Worm (Caenorhabditis elegans) whole organism, young adult: Measurements from ENCODE around the gene nuo-1.
A peak's percentile ranks its signal among the peaks of the same experiment; 100 is the strongest.

Experiments used
- B0261.1 ChIP-seq: sonication (generic microtip); optimal IDR thresholded peaks from 2 replicates; lab custom pipeline; 2016; ENCODE audit warnings: mild to moderate bottlenecking, missing genetic modification characterization, moderate library complexity, missing compliant biosample characterization
- C06A6.2 ChIP-seq: fragments of 200-800 bp; sonication (Bioruptor generic); conservative IDR thresholded peaks from 2 replicates; pipeline ENCODE4 v1.3.6; 2022; ENCODE audit warnings: missing genetic modification characterization, missing compliant biosample characterization
- C17E4.6 ChIP-seq: fragments of 200-800 bp; sonication (Bioruptor generic); IDR thresholded peaks from 2 replicates; pipeline ENCODE4 v1.3.6; 2022; ENCODE audit warnings: missing genetic modification reagents, missing genetic modification characterization, missing compliant biosample characterization
- F22D6.2 ChIP-seq: sonication (generic microtip); optimal IDR thresholded peaks from 2 replicates; lab custom pipeline; 2016; ENCODE audit warnings: mild to moderate bottlenecking, missing genetic modification characterization, missing compliant biosample characterization
- F52B5.7 ChIP-seq: sonication (generic microtip); optimal IDR thresholded peaks from 2 replicates; lab custom pipeline; 2016; ENCODE audit warnings: mild to moderate bottlenecking, missing genetic modification characterization, missing compliant biosample characterization
- F55B11.4 ChIP-seq: sonication (generic microtip); optimal IDR thresholded peaks from 2 replicates; lab custom pipeline; 2016; ENCODE audit warnings: missing compliant biosample characterization, missing genetic modification characterization, borderline replicate concordance; ENCODE audit not compliant: insufficient read depth
- K11D2.4 ChIP-seq: fragments of 200-800 bp; sonication (Bioruptor generic); IDR thresholded peaks from 2 replicates; pipeline ENCODE4 v1.3.6; 2022; ENCODE audit warnings: missing genetic modification reagents, missing genetic modification characterization, missing compliant biosample characterization
- Y53G8AR.9 ChIP-seq: fragments of 200-800 bp; sonication (Bioruptor generic); conservative IDR thresholded peaks from 2 replicates; pipeline ENCODE4 v1.3.6; 2022; ENCODE audit warnings: missing genetic modification reagents, missing genetic modification characterization, missing compliant biosample characterization
- Y67H2A.10 ChIP-seq: fragments of 200-800 bp; sonication (Bioruptor generic); conservative IDR thresholded peaks from 2 replicates; pipeline ENCODE4 v1.3.6; 2022; ENCODE audit warnings: missing genetic modification reagents, missing genetic modification characterization, missing compliant biosample characterization
- ZK185.1 ChIP-seq: sonication (generic microtip); optimal IDR thresholded peaks from 2 replicates; lab custom pipeline; 2016; ENCODE audit warnings: mild to moderate bottlenecking, missing genetic modification characterization, missing compliant biosample characterization; ENCODE audit not compliant: poor library complexity, severe bottlenecking
- aptf-3 ChIP-seq: fragments of 200-800 bp; sonication (Bioruptor generic); IDR thresholded peaks from 2 replicates; pipeline ENCODE4 v1.3.6; 2022; ENCODE audit warnings: missing genetic modification characterization, missing compliant biosample characterization
- atf-7 ChIP-seq: sonication (generic microtip); optimal IDR thresholded peaks from 2 replicates; lab custom pipeline; 2017; ENCODE audit warnings: mild to moderate bottlenecking, missing genetic modification characterization, missing compliant biosample characterization
- attf-6 ChIP-seq: fragments of 200-800 bp; sonication (Bioruptor generic); IDR thresholded peaks from 2 replicates; pipeline ENCODE4 v1.3.6; 2022; ENCODE audit warnings: missing genetic modification reagents, missing genetic modification characterization, missing compliant biosample characterization
- bed-2 ChIP-seq: fragments of 200-800 bp; sonication (Bioruptor generic); IDR thresholded peaks from 2 replicates; pipeline ENCODE4 v1.3.6; 2022; ENCODE audit warnings: missing genetic modification reagents, missing genetic modification characterization, missing compliant biosample characterization
- ccch-3 ChIP-seq: fragments of 200-800 bp; sonication (Bioruptor generic); optimal IDR thresholded peaks from 2 replicates; lab custom pipeline; 2018; ENCODE audit warnings: mild to moderate bottlenecking, missing genetic modification characterization, missing compliant biosample characterization
- ceh-91 ChIP-seq: fragments of 200-800 bp; sonication (Bioruptor generic); IDR thresholded peaks from 2 replicates; pipeline ENCODE4 v1.3.6; 2022; ENCODE audit warnings: missing genetic modification reagents, missing genetic modification characterization, missing compliant biosample characterization
- dox-1 ChIP-seq: fragments of 200-800 bp; sonication (Bioruptor generic); IDR thresholded peaks from 2 replicates; pipeline ENCODE4 v1.3.6; 2022; ENCODE audit warnings: missing genetic modification reagents, missing genetic modification characterization, missing compliant biosample characterization
- ets-4 ChIP-seq: fragments of 200-800 bp; sonication (Bioruptor generic); optimal IDR thresholded peaks from 2 replicates; lab custom pipeline; 2018; ENCODE audit warnings: mild to moderate bottlenecking, missing genetic modification characterization, missing compliant biosample characterization
- lag-1 ChIP-seq: fragments of 200-800 bp; sonication (Bioruptor generic); IDR thresholded peaks from 2 replicates; pipeline ENCODE4 v1.3.6; 2022; ENCODE audit warnings: missing genetic modification reagents, missing genetic modification characterization, missing compliant biosample characterization
- lir-1 ChIP-seq: fragments of 200-800 bp; sonication (Bioruptor generic); conservative IDR thresholded peaks from 2 replicates; pipeline ENCODE4 v1.3.6; 2022; ENCODE audit warnings: missing genetic modification reagents, missing genetic modification characterization, missing compliant biosample characterization
- madf-10 ChIP-seq: sonication (generic microtip); optimal IDR thresholded peaks from 2 replicates; lab custom pipeline; 2016; ENCODE audit warnings: mild to moderate bottlenecking, missing genetic modification characterization, missing compliant biosample characterization
- madf-6 ChIP-seq: fragments of 200-800 bp; sonication (Bioruptor generic); IDR thresholded peaks from 2 replicates; pipeline ENCODE4 v1.3.6; 2022; ENCODE audit warnings: missing genetic modification reagents, missing genetic modification characterization, missing compliant biosample characterization
- mel-28 ChIP-seq: sonication (generic microtip); optimal IDR thresholded peaks from 2 replicates; lab custom pipeline; 2016; ENCODE audit warnings: borderline replicate concordance, mild to moderate bottlenecking, missing genetic modification characterization, missing compliant biosample characterization
- nfya-1 ChIP-seq: sonication (generic microtip); optimal IDR thresholded peaks from 2 replicates; lab custom pipeline; 2017; ENCODE audit warnings: antibody characterized with exemption, missing compliant biosample characterization, missing genetic modification characterization, borderline replicate concordance; ENCODE audit not compliant: insufficient read depth
- nhr-120 ChIP-seq: fragments of 200-800 bp; sonication (Bioruptor generic); IDR thresholded peaks from 2 replicates; pipeline ENCODE4 v1.3.6; 2022; ENCODE audit warnings: missing genetic modification characterization, missing compliant biosample characterization
- nhr-27 ChIP-seq: fragments of 200-800 bp; sonication (Bioruptor generic); optimal IDR thresholded peaks from 2 replicates; lab custom pipeline; 2018; ENCODE audit warnings: mild to moderate bottlenecking, missing genetic modification characterization, moderate library complexity, missing compliant biosample characterization
- pha-4 ChIP-seq: fragments of 150-350 bp; sonication (generic microtip); optimal IDR thresholded peaks from 2 replicates; lab custom pipeline; 2014; ENCODE audit warnings: missing biosample characterization, missing genetic modification reagents, missing genetic modification characterization
- rcor-1 ChIP-seq: fragments of 200-800 bp; sonication (Bioruptor generic); IDR thresholded peaks from 2 replicates; pipeline ENCODE4 v1.3.6; 2022; ENCODE audit warnings: missing genetic modification reagents, missing genetic modification characterization, missing compliant biosample characterization
- rpc-1 ChIP-seq, 2 experiments: fragments of 150-350 bp in 1 of 2; sonication (generic microtip) in 1 of 2; optimal IDR thresholded peaks; 2 replicates each; lab custom pipeline; 2014 to 2018; ENCODE audit warnings: missing biosample characterization in 1 of 2, missing genetic modification characterization in 1 of 2, missing genetic modification reagents in 1 of 2, missing genotype in 1 of 2
- snpc-1.1 ChIP-seq: sonication (generic microtip); optimal IDR thresholded peaks from 2 replicates; lab custom pipeline; 2017; ENCODE audit warnings: missing genetic modification characterization, mild to moderate bottlenecking, missing compliant biosample characterization, antibody characterized with exemption, moderate library complexity, missing genotype, missing genetic modification reagents; ENCODE audit not compliant: insufficient read depth
- snpc-4 ChIP-seq, 5 experiments: fragments of 150-350 bp in 1 of 5; sonication (generic microtip) in 4 of 5; optimal IDR thresholded peaks; 2 replicates each; lab custom pipeline; 2014 to 2018; ENCODE audit warnings: missing genetic modification characterization in 5 of 5, missing biosample characterization in 3 of 5, antibody characterized with exemption in 2 of 5, mild to moderate bottlenecking in 2 of 5, missing compliant biosample characterization in 2 of 5, missing genotype in 2 of 5, moderate library complexity in 2 of 5, missing genetic modification reagents in 1 of 5
- tlf-1 ChIP-seq: fragments of 200-800 bp; sonication (Bioruptor generic); optimal IDR thresholded peaks from 2 replicates; lab custom pipeline; 2018; ENCODE audit warnings: mild to moderate bottlenecking, missing genetic modification characterization, missing compliant biosample characterization
- ztf-22 ChIP-seq: fragments of 200-800 bp; sonication (Bioruptor generic); optimal IDR thresholded peaks from 2 replicates; lab custom pipeline; 2018; ENCODE audit warnings: mild to moderate bottlenecking, missing genetic modification characterization, moderate library complexity, missing compliant biosample characterization
- ztf-25 ChIP-seq: fragments of 200-800 bp; sonication (Bioruptor generic); IDR thresholded peaks from 2 replicates; pipeline ENCODE4 v1.3.6; 2022; ENCODE audit warnings: missing genetic modification reagents, missing genetic modification characterization, missing compliant biosample characterization
- ztf-28 ChIP-seq: fragments of 200-800 bp; sonication (Bioruptor generic); IDR thresholded peaks from 2 replicates; pipeline ENCODE4 v1.3.6; 2022; ENCODE audit warnings: missing genetic modification reagents, missing genetic modification characterization, missing compliant biosample characterization

nuo-1 gene

ce11 chrII:11126312-11127000, 28.8 kb downstream of the nuo-1 start, which contains the start of the genes rps-9 and lsm-1 (continued):
- TF ChIP-seq C06A6.2 (no peak), B0261.1 (no peak), madf-6 (GFP tag; lab: Robert Waterston, UW) (peak; percentile 65), nhr-27 (tag; lab: Kevin White, UChicago) (no peak), aptf-3 (GFP tag; lab: Robert Waterston, UW) (no peak), ets-4 (no peak), mel-28 (tag; lab: Kevin White, UChicago) (no peak), atf-7 (tag; lab: Kevin White, UChicago) (no peak), lir-1 (GFP tag; lab: Robert Waterston, UW) (no peak), tlf-1 (GFP tag; lab: Kevin White, UChicago) (no peak), ceh-91 (peak; percentile 70), ztf-28 (GFP tag; lab: Robert Waterston, UW) (no peak), pha-4 (tag; lab: Kevin White, UChicago) (no peak), rcor-1 (GFP tag; lab: Robert Waterston, UW) (0 out of 2 replicates have a peak, but pooled peaks have one; percentile 16), snpc-1.1 (peak; percentile 8), ccch-3 (GFP tag; lab: Kevin White, UChicago) (no peak), nhr-120 (GFP tag; lab: Robert Waterston, UW) (no peak), F22D6.2 (tag; lab: Kevin White, UChicago) (no peak), rpc-1 (optimal IDR thresholded peaks at IDR 0.05; lab: Kevin White, UChicago) (no peak), rpc-1 (tag; optimal IDR thresholded peaks at IDR 0.05; lab: Kevin White, UChicago) (no peak), F52B5.7 (tag; lab: Kevin White, UChicago) (no peak), F55B11.4 (tag; lab: Kevin White, UChicago) (no peak), C17E4.6 (no peak), bed-2 (GFP tag; lab: Robert Waterston, UW) (no peak), Y53G8AR.9 (GFP tag; lab: Robert Waterston, UW) (no peak), K11D2.4 (GFP tag; lab: Robert Waterston, UW) (no peak), attf-6 (no peak), dox-1 (GFP tag; lab: Robert Waterston, UW) (peak; percentile 57; the same call in 1 of the 2 replicates), madf-10 (no peak), ztf-25 (GFP tag; lab: Robert Waterston, UW) (no peak), Y67H2A.10 (no peak), lag-1 (no peak)

DNA sequence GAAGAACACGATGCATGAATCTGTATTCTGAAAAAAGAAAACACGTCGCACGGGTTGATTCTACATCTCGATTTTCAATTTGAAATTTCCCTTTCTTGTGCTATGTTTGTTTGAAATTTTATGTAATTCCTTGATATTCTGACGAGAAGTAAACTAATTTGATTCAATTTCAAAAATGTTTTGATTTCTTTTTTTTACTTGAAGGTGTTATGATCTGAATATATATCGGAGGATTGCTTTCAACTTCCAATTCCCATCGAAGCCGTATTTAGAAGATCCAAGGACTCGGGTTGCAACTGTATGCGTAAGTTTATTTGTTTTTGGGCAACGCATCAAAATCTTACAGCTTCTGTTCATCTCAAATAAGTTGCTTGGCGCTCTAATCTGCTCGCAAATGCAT, 29.7 kb downstream of the nuo-1 start, which contains the start of gene F40F8.1:
TSS of gene F40F8.1 (plus strand) at position 301 of the 400 bp plus-strand sequence.
- no peak for TF ChIP-seq snpc-4 (GFP tag; optimal IDR thresholded peaks at IDR 0.05; lab: Kevin White, UChicago)
- TF ChIP-seq snpc-4 (tag; optimal IDR thresholded peaks at IDR 0.05; lab: Kevin White, UChicago): no peak
- TF ChIP-seq F52B5.7 (tag; lab: Kevin White, UChicago): no peak
- TF ChIP-seq ZK185.1 (tag; lab: Kevin White, UChicago): no peak
- no peak for TF ChIP-seq nfya-1 (tag; lab: Kevin White, UChicago)

DNA sequence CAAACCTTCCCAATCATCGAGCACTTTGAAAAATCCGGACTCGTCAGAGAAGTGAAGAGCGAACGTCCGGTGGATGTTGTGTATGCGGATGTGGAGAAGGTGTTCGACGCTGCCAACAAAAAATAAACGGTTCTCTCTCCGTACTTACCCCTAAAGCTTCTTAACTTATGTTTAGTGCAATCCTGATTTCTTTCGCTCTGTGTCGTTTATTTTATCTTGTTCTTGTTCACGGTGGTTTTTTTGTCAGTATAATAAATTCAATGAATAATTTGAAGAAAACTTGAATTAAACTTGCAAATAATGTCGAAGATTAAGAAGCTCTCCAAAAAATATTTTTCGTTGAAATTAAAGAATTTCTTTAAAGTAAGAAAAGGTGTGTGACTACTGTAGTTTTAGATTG, 31.4 kb downstream of the nuo-1 start, which contains the start of gene F40F8.3:
TSS of gene F40F8.3 (plus strand) at position 301 of the 400 bp plus-strand sequence.
- TF ChIP-seq ztf-22 (GFP tag; lab: Kevin White, UChicago): no peak
